Fruit fly (Drosophila melanogaster) whole organism, embryonic: Measurements from ENCODE around the gene gammaCOP.

Experiments used
- Bgb ChIP-seq: fragments of 200-800 bp; sonication (Bioruptor generic); IDR thresholded peaks from 2 replicates; pipeline ENCODE4 v1.3.6; 2022; ENCODE audit warnings: missing biosample characterization, missing genetic modification characterization; ENCODE audit not compliant: partially characterized antibody
- CG10274 ChIP-seq: fragments of 200-800 bp; sonication (Bioruptor generic); optimal IDR thresholded peaks from 3 replicates; lab custom pipeline; 2017; ENCODE audit warnings: missing biosample characterization, mild to moderate bottlenecking, missing genetic modification characterization
- CG11085 ChIP-seq: fragments of 200-800 bp; sonication (Bioruptor generic); IDR thresholded peaks from 2 replicates; pipeline ENCODE4 v1.3.6; 2022; ENCODE audit warnings: missing biosample characterization, missing genetic modification characterization
- CG12942 ChIP-seq: fragments of 200-800 bp; sonication (Bioruptor generic); optimal IDR thresholded peaks from 3 replicates; lab custom pipeline; 2016; ENCODE audit warnings: missing biosample characterization, missing genetic modification characterization
- CG13775 ChIP-seq: fragments of 200-800 bp; sonication (Bioruptor generic); optimal IDR thresholded peaks from 3 replicates; lab custom pipeline; 2017; ENCODE audit warnings: missing biosample characterization, mild to moderate bottlenecking, missing genetic modification characterization
- CG13894 ChIP-seq: fragments of 200-800 bp; sonication (Bioruptor generic); optimal IDR thresholded peaks from 3 replicates; lab custom pipeline; 2018; ENCODE audit warnings: missing biosample characterization, mild to moderate bottlenecking, missing genetic modification characterization, moderate library complexity
- CG15269 ChIP-seq: fragments of 200-800 bp; sonication (Bioruptor generic); optimal IDR thresholded peaks from 2 replicates; lab custom pipeline; 2018; ENCODE audit warnings: missing biosample characterization, mild to moderate bottlenecking, missing genetic modification characterization, moderate library complexity
- CG30020 ChIP-seq: fragments of 200-800 bp; optimal IDR thresholded peaks from 2 replicates; lab custom pipeline; 2019; ENCODE audit warnings: missing biosample characterization, mild to moderate bottlenecking, missing genetic modification characterization, moderate library complexity
- CG34422 ChIP-seq: fragments of 200-800 bp; sonication (Bioruptor generic); IDR thresholded peaks from 3 replicates; pipeline ENCODE4 v1.3.6; 2022; ENCODE audit warnings: missing biosample characterization, missing genetic modification characterization
- CG3847 ChIP-seq: fragments of 200-800 bp; sonication (Bioruptor generic); IDR thresholded peaks from 2 replicates; pipeline ENCODE4 v1.3.6; 2022; ENCODE audit warnings: missing biosample characterization, missing genetic modification characterization
- CG4854 ChIP-seq: fragments of 200-800 bp; sonication (Bioruptor generic); optimal IDR thresholded peaks from 2 replicates; lab custom pipeline; 2016; ENCODE audit warnings: missing biosample characterization, missing genetic modification characterization, inconsistent platforms
- CG5245 ChIP-seq: fragments of 200-800 bp; sonication (Bioruptor generic); optimal IDR thresholded peaks from 3 replicates; lab custom pipeline; 2016; ENCODE audit warnings: missing biosample characterization, missing genetic modification characterization
- CG7839 ChIP-seq: fragments of 200-800 bp; sonication (Bioruptor generic); optimal IDR thresholded peaks from 3 replicates; lab custom pipeline; 2018; ENCODE audit warnings: missing biosample characterization, mild to moderate bottlenecking, missing genetic modification characterization, moderate library complexity
- CHES-1-like ChIP-seq: fragments of 200-800 bp; sonication (Bioruptor generic); optimal IDR thresholded peaks from 2 replicates; lab custom pipeline; 2016; ENCODE audit warnings: missing biosample characterization, missing genetic modification characterization
- CrebB ChIP-seq: fragments of 200-800 bp; sonication (Bioruptor generic); optimal IDR thresholded peaks from 3 replicates; lab custom pipeline; 2018; ENCODE audit warnings: missing biosample characterization, mild to moderate bottlenecking, missing genetic modification characterization
- Dek ChIP-seq: fragments of 200-800 bp; sonication (Bioruptor generic); optimal IDR thresholded peaks from 3 replicates; lab custom pipeline; 2019; ENCODE audit warnings: missing biosample characterization, mild to moderate bottlenecking, missing genetic modification characterization, moderate library complexity
- Dll ChIP-seq: fragments of 200-800 bp; sonication (Bioruptor generic); IDR thresholded peaks from 4 replicates; pipeline ENCODE4 v1.3.6; 2022; ENCODE audit warnings: missing biosample characterization, missing genetic modification characterization; ENCODE audit not compliant: partially characterized antibody
- Drgx ChIP-seq: fragments of 200-800 bp; sonication (Bioruptor generic); IDR thresholded peaks from 2 replicates; pipeline ENCODE4 v1.3.6; 2022; ENCODE audit warnings: missing biosample characterization, missing genetic modification characterization
- Elba2 ChIP-seq: fragments of 200-800 bp; sonication (Bioruptor generic); optimal IDR thresholded peaks from 3 replicates; lab custom pipeline; 2016; ENCODE audit warnings: missing biosample characterization, missing genetic modification characterization
- Hr39 ChIP-seq: fragments of >200 bp; optimal IDR thresholded peaks from 2 replicates; lab custom pipeline; 2017
- Oaz ChIP-seq: fragments of 200-800 bp; sonication (Bioruptor generic); IDR thresholded peaks from 2 replicates; pipeline ENCODE4 v1.3.6; 2022; ENCODE audit warnings: missing biosample characterization, missing genetic modification characterization
- Spps ChIP-seq: fragments of 200-800 bp; sonication (Bioruptor generic); optimal IDR thresholded peaks from 2 replicates; lab custom pipeline; 2018; ENCODE audit warnings: missing biosample characterization, mild to moderate bottlenecking, missing genetic modification characterization
- Sry-δ ChIP-seq: fragments of 200-800 bp; sonication (Bioruptor generic); optimal IDR thresholded peaks from 2 replicates; lab custom pipeline; 2016; ENCODE audit warnings: missing biosample characterization, missing genetic modification characterization
- Xbp1 ChIP-seq: fragments of 200-800 bp; sonication (Bioruptor generic); optimal IDR thresholded peaks from 3 replicates; lab custom pipeline; 2016; ENCODE audit warnings: missing biosample characterization, mild to moderate bottlenecking, missing genetic modification characterization
- YL-1 ChIP-seq: fragments of 200-800 bp; sonication (Bioruptor generic); optimal IDR thresholded peaks from 3 replicates; lab custom pipeline; 2017; ENCODE audit warnings: missing biosample characterization, mild to moderate bottlenecking, missing genetic modification characterization
- amos ChIP-seq: fragments of 200-800 bp; sonication (Bioruptor generic); IDR thresholded peaks from 2 replicates; pipeline ENCODE4 v1.3.6; 2022; ENCODE audit warnings: missing biosample characterization, missing genetic modification characterization; ENCODE audit not compliant: partially characterized antibody
- ap ChIP-seq: fragments of 200-800 bp; sonication (Bioruptor generic); IDR thresholded peaks from 2 replicates; pipeline ENCODE4 v1.3.6; 2022; ENCODE audit warnings: missing biosample characterization, missing genetic modification characterization
- ash1 ChIP-seq: fragments of 200-800 bp; sonication (Bioruptor generic); optimal IDR thresholded peaks from 2 replicates; lab custom pipeline; 2018; ENCODE audit warnings: missing biosample characterization, mild to moderate bottlenecking, missing genetic modification characterization
- chif ChIP-seq, 2 experiments: fragments of 200-800 bp; sonication (Bioruptor generic); optimal IDR thresholded peaks; 3 replicates each; lab custom pipeline; 2016; ENCODE audit warnings: missing biosample characterization in 2 of 2, missing genetic modification characterization in 2 of 2
- da ChIP-seq: fragments of 200-800 bp; sonication (Bioruptor generic); optimal IDR thresholded peaks from 2 replicates; lab custom pipeline; 2016; ENCODE audit warnings: missing biosample characterization, missing genetic modification characterization
- dan ChIP-seq: fragments of 200-800 bp; sonication (Bioruptor generic); IDR thresholded peaks from 2 replicates; pipeline ENCODE4 v1.3.6; 2022; ENCODE audit warnings: missing biosample characterization, missing genetic modification characterization
- eve ChIP-seq, 2 experiments: fragments of >200 bp; optimal IDR thresholded peaks; 2 replicates each; lab custom pipeline; 2017; ENCODE audit warnings: missing biosample characterization in 2 of 2, missing genetic modification characterization in 2 of 2
- eyg ChIP-seq: fragments of 200-800 bp; sonication (Bioruptor generic); optimal IDR thresholded peaks from 3 replicates; lab custom pipeline; 2016; ENCODE audit warnings: missing biosample characterization, missing genetic modification characterization
- ftz-f1 ChIP-seq: fragments of 200-800 bp; sonication (Bioruptor generic); optimal IDR thresholded peaks from 2 replicates; lab custom pipeline; 2016; ENCODE audit warnings: missing biosample characterization, missing genetic modification characterization
- gcm ChIP-seq: fragments of 200-800 bp; sonication (Bioruptor generic); optimal IDR thresholded peaks from 2 replicates; lab custom pipeline; 2019; ENCODE audit warnings: missing biosample characterization, mild to moderate bottlenecking, missing genetic modification characterization, moderate library complexity
- hkb ChIP-seq, 2 experiments: fragments of 200-800 bp in 1 of 2; fragments of >200 bp in 1 of 2; sonication (Bioruptor generic) in 1 of 2; IDR thresholded peaks in 1 of 2; optimal IDR thresholded peaks in 1 of 2; 2 replicates each; pipeline versions ENCODE4 v1.3.6 to Lab custom; 2017 to 2022; ENCODE audit warnings: missing biosample characterization in 1 of 2, missing genetic modification characterization in 1 of 2
- mld ChIP-seq: fragments of 200-800 bp; sonication (Bioruptor generic); IDR thresholded peaks from 3 replicates; pipeline ENCODE4 v1.3.6; 2022; ENCODE audit warnings: missing biosample characterization, missing genetic modification characterization; ENCODE audit not compliant: partially characterized antibody
- p53 ChIP-seq: fragments of 200-800 bp; sonication (Bioruptor generic); optimal IDR thresholded peaks from 2 replicates; lab custom pipeline; 2016; ENCODE audit warnings: missing biosample characterization, missing genetic modification characterization
- pan ChIP-seq, 4 experiments: fragments of >200 bp in 3 of 4; fragments of 200-800 bp in 1 of 4; sonication (Bioruptor generic) in 1 of 4; optimal IDR thresholded peaks in 3 of 4; IDR thresholded peaks in 1 of 4; 2 replicates each; pipeline versions ENCODE4 v1.3.6 to Lab custom; 2017 to 2022; ENCODE audit warnings: missing biosample characterization in 2 of 4, missing genetic modification characterization in 2 of 4, mixed read lengths in 1 of 4
- pum ChIP-seq: fragments of 200-800 bp; sonication (Bioruptor generic); optimal IDR thresholded peaks from 2 replicates; lab custom pipeline; 2016; ENCODE audit warnings: missing biosample characterization, missing genetic modification characterization
- row ChIP-seq: fragments of 200-800 bp; sonication (Bioruptor generic); IDR thresholded peaks from 3 replicates; pipeline ENCODE4 v1.3.6; 2022; ENCODE audit warnings: missing biosample characterization, missing genetic modification characterization
- sc ChIP-seq, 3 experiments: fragments of >200 bp in 2 of 3; fragments of 200-800 bp in 1 of 3; sonication (Bioruptor generic) in 1 of 3; optimal IDR thresholded peaks; 2 replicates in 2 of 3; 3 replicates in 1 of 3; lab custom pipeline; 2017; ENCODE audit warnings: mild to moderate bottlenecking in 1 of 3, missing biosample characterization in 1 of 3, missing genetic modification characterization in 1 of 3, missing genetic modification reagents in 1 of 3
- sd ChIP-seq: fragments of 200-800 bp; sonication (Bioruptor generic); optimal IDR thresholded peaks from 3 replicates; lab custom pipeline; 2018; ENCODE audit warnings: missing biosample characterization, mild to moderate bottlenecking, missing genetic modification characterization, moderate library complexity
- slbo ChIP-seq: fragments of 200-800 bp; sonication (Bioruptor generic); IDR thresholded peaks from 2 replicates; pipeline ENCODE4 v1.3.6; 2022; ENCODE audit warnings: missing biosample characterization, missing genetic modification characterization
- ssp ChIP-seq: fragments of 200-800 bp; sonication (Bioruptor generic); IDR thresholded peaks from 2 replicates; pipeline ENCODE4 v1.3.6; 2022; ENCODE audit warnings: missing biosample characterization, missing genetic modification characterization
- tup ChIP-seq: fragments of 200-800 bp; sonication (Bioruptor generic); optimal IDR thresholded peaks from 2 replicates; lab custom pipeline; 2016; ENCODE audit warnings: missing biosample characterization, mild to moderate bottlenecking, missing genetic modification characterization, moderate library complexity
- unc-4 ChIP-seq: fragments of 200-800 bp; sonication (Bioruptor generic); IDR thresholded peaks from 2 replicates; pipeline ENCODE4 v1.3.6; 2022; ENCODE audit warnings: missing biosample characterization, missing genetic modification characterization; ENCODE audit not compliant: partially characterized antibody
- vvl ChIP-seq: fragments of 200-800 bp; sonication (Bioruptor generic); IDR thresholded peaks from 2 replicates; pipeline ENCODE4 v1.3.6; 2022; ENCODE audit warnings: missing biosample characterization, missing genetic modification characterization
- zen2 ChIP-seq: fragments of 200-800 bp; sonication (Bioruptor generic); IDR thresholded peaks from 3 replicates; pipeline ENCODE4 v1.3.6; 2022; ENCODE audit warnings: missing biosample characterization, missing genetic modification characterization; ENCODE audit not compliant: partially characterized antibody

Gene gammaCOP

DNA sequence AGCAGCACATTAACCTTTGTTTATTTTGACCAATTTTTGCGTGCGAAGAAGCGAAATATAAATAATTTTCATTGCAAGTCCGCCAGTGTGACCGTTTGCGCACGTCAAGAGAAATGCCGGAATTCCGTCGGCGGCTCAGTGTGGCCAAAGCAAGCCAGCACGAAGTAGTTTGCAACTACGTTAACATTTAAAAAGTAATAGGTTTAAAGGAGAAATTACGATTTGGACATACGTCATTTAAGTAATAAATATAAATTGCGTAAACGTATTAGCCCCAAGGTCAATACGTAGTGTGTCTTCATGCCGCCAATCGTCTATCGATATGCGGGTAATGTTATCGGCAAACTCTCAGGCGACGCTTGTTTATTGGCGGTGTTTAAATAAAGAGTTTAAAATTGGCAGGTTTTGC, 8.6 kb downstream of the gammaCOP start, which contains the start of the genes pygo and rod (continued):
- TF ChIP-seq CG15269, result no peak
- TF ChIP-seq tup (GFP tag; lab: Kevin White, UChicago), result no peak
- TF ChIP-seq CG5245 (GFP tag; lab: Kevin White, UChicago), result no peak
- TF ChIP-seq vvl (GFP tag; lab: Robert Waterston, UW), result no peak
- TF ChIP-seq unc-4 (GFP tag; lab: Robert Waterston, UW), result peak; percentile 67
- no peak for TF ChIP-seq ash1
- TF ChIP-seq CG3847, result peak; percentile 35; the same call in 1 of the 2 replicates
- TF ChIP-seq Spps (tag; lab: Kevin White, UChicago), result no peak
- no peak for TF ChIP-seq slbo (GFP tag; lab: Robert Waterston, UW)
- no peak for TF ChIP-seq Dek
- peak; percentile 97 for TF ChIP-seq sd (tag; lab: Kevin White, UChicago)
- no peak for TF ChIP-seq da
- peak; percentile 30; the same call in 1 of the 3 replicates for TF ChIP-seq zen2
- peak; percentile 22; the same call in 1 of the 3 replicates for TF ChIP-seq row
- TF ChIP-seq CG7839, result no peak
- TF ChIP-seq amos (GFP tag; lab: Robert Waterston, UW), result peak; percentile 57
- peak; percentile 66 for TF ChIP-seq hkb (optimal IDR thresholded peaks at IDR 0.05; lab: Kevin White, UChicago)
- no peak for TF ChIP-seq hkb (GFP tag; IDR thresholded peaks at IDR 0.05; lab: Robert Waterston, UW)
- TF ChIP-seq pan (optimal IDR thresholded peaks at IDR 0.05; lab: Kevin White, UChicago), result no peak
- no peak for TF ChIP-seq pan (GFP tag; optimal IDR thresholded peaks at IDR 0.05 in 1 of 2, IDR thresholded peaks at IDR 0.05 in 1 of 2)
- TF ChIP-seq Elba2, result peak; percentile 54
- TF ChIP-seq YL-1 (GFP tag; lab: Kevin White, UChicago), result peak; percentile 69
- TF ChIP-seq CG13894 (tag; lab: Kevin White, UChicago), result no peak
- no peak for TF ChIP-seq dan
- no peak for TF ChIP-seq CG4854
- peak; percentile 50; the same call in 1 of the 3 replicates for TF ChIP-seq CG34422 (GFP tag; lab: Robert Waterston, UW)
- TF ChIP-seq eve (GFP tag; optimal IDR thresholded peaks at IDR 0.05; lab: Kevin White, UChicago), result no peak
- no peak for TF ChIP-seq sc (optimal IDR thresholded peaks at IDR 0.05; lab: Kevin White, UChicago)
- TF ChIP-seq sc (GFP tag; optimal IDR thresholded peaks at IDR 0.05; lab: Kevin White, UChicago), result no peak
- no peak for TF ChIP-seq ap (GFP tag; lab: Robert Waterston, UW)
- TF ChIP-seq chif (GFP tag; optimal IDR thresholded peaks at IDR 0.05; lab: Kevin White, UChicago), result peak in 1 of 2 experiments; percentile 5
- peak; percentile 59; the same call in 1 of the 2 replicates for TF ChIP-seq Bgb
- no peak for TF ChIP-seq eyg (GFP tag; lab: Kevin White, UChicago)
- TF ChIP-seq Sry-δ (GFP tag; lab: Kevin White, UChicago), result peak; percentile 73
- no peak for TF ChIP-seq mld (GFP tag; lab: Robert Waterston, UW)
- no peak for TF ChIP-seq pum (GFP tag; lab: Kevin White, UChicago)
- no peak for TF ChIP-seq gcm (GFP tag; lab: Kevin White, UChicago)
- no peak for TF ChIP-seq Drgx (GFP tag; lab: Robert Waterston, UW)
- TF ChIP-seq Oaz (GFP tag; lab: Robert Waterston, UW), result no peak
- TF ChIP-seq CG11085 (GFP tag; lab: Robert Waterston, UW), result no peak
- peak; percentile 39 for TF ChIP-seq Xbp1 (GFP tag; lab: Kevin White, UChicago)
- TF ChIP-seq Hr39, result no peak
- TF ChIP-seq CG13775 (GFP tag; lab: Kevin White, UChicago), result peak; percentile 11
- TF ChIP-seq ftz-f1 (GFP tag; lab: Kevin White, UChicago), result peak; percentile 97
- TF ChIP-seq CG10274 (GFP tag; lab: Kevin White, UChicago), result no peak
- 0 out of 2 replicates have a peak, but pooled peaks have one; percentile 17 for TF ChIP-seq ssp (GFP tag; lab: Robert Waterston, UW)
- TF ChIP-seq p53 (GFP tag; lab: Kevin White, UChicago), result peak; percentile 39
- TF ChIP-seq CrebB (tag; lab: Kevin White, UChicago), result no peak
- TF ChIP-seq CG30020 (tag; lab: Kevin White, UChicago), result peak; percentile 8
- TF ChIP-seq Dll (GFP tag; lab: Robert Waterston, UW), result peak; percentile 76
- TF ChIP-seq CHES-1-like (GFP tag; lab: Kevin White, UChicago), result peak; percentile 13
- TF ChIP-seq CG12942, result no peak
